Fruit fly (Drosophila melanogaster): ENCODE data around the gene CG33333.

The CG33333 gene

DNA sequence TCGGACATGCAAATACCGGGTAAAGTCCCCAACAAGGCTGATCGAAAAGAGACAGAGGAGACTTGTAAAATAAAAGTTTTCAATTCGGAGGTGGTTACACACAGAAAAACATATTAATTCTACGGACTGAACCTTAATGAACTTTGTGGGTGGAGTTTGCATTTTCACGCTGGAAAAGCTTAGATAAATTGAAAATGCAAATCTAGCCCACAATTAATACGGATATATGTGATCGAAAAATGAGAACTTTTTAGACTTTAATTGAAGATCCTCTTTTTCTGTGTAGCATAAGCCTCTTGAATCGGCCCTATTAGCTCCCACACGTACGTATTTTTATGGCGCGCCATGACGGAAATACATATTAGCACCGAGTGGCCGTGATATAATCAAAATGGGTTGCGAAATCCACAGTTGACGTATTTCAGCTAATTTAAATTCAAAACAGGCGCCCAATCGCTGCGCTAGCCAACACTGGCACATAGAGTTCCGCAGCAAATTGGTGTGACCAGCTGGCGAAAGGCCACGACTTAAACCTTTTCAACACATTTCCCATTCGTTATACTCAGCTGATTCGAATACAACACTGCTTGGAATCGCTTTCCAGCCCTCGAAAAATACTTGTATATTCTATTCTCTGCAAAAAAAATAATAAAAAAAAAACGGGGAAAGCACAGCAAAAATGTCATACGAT lies 31.8 kb upstream of the CG33333 start (continued):
- TF ChIP-seq Blimp-1 (GFP tag; optimal IDR thresholded peaks at IDR 0.05) (peak; percentile 21), CG18599 (GFP tag; optimal IDR thresholded peaks at IDR 0.05) (peak; percentile 67), schlank (tag; optimal IDR thresholded peaks at IDR 0.05) (peak; percentile 5), Rfx (GFP tag; IDR thresholded peaks at IDR 0.05) (peak; percentile 70), zfh2 (GFP tag; optimal IDR thresholded peaks at IDR 0.05) (peak; percentile 61), CG7271 (tag; optimal IDR thresholded peaks at IDR 0.05) (no peak), stwl (tag; optimal IDR thresholded peaks at IDR 0.05) (peak; percentile 97), tgo (GFP tag; IDR thresholded peaks at IDR 0.05) (peak; percentile 71; the same call in 2 of the 3 replicates), nom (GFP tag; optimal IDR thresholded peaks at IDR 0.05) (peak; percentile 47), CG15696 (tag; optimal IDR thresholded peaks at IDR 0.05) (peak; percentile 0), CG16813 (GFP tag; IDR thresholded peaks at IDR 0.05; ENCODE audit: partially characterized antibody) (peak; percentile 8; the same call in 1 of the 3 replicates), CG10654 (GFP tag; optimal IDR thresholded peaks at IDR 0.05) (peak; percentile 10), run (tag; optimal IDR thresholded peaks at IDR 0.05) (no peak), pzg (GFP tag; optimal IDR thresholded peaks at IDR 0.05) (peak; percentile 96), usp (GFP tag; optimal IDR thresholded peaks at IDR 0.05) (no peak), wor (GFP tag; IDR thresholded peaks at IDR 0.05) (no peak), CG10565 (GFP tag; optimal IDR thresholded peaks at IDR 0.05) (no peak), CG12391 (tag; optimal IDR thresholded peaks at IDR 0.05) (peak; percentile 56), tio (GFP tag; optimal IDR thresholded peaks at IDR 0.05) (peak; percentile 51), CG4328 (GFP tag; optimal IDR thresholded peaks at IDR 0.05) (no peak), crc (GFP tag; optimal IDR thresholded peaks at IDR 0.05) (peak; percentile 38), odd (GFP tag; optimal IDR thresholded peaks at IDR 0.05) (peak; percentile 56), CG13296 (GFP tag; optimal IDR thresholded peaks at IDR 0.05) (peak; percentile 50), Scr (GFP tag; IDR thresholded peaks at IDR 0.05; ENCODE audit: partially characterized antibody) (peak; percentile 30), lilli (GFP tag; optimal IDR thresholded peaks at IDR 0.05) (peak; percentile 69), CG15479 (GFP tag; optimal IDR thresholded peaks at IDR 0.05) (no peak), rib (GFP tag; IDR thresholded peaks at IDR 0.05) (0 out of 2 replicates have a peak, but pooled peaks have one; percentile 49), Meics (GFP tag; optimal IDR thresholded peaks at IDR 0.05) (peak; percentile 68), dmrt99B (tag; optimal IDR thresholded peaks at IDR 0.05) (peak; percentile 61), CG18619 (GFP tag; optimal IDR thresholded peaks at IDR 0.05) (no peak), vvl (GFP tag; IDR thresholded peaks at IDR 0.05) (peak; percentile 91), Dbx (GFP tag; IDR thresholded peaks at IDR 0.05) (peak; percentile 79), eyg (GFP tag; optimal IDR thresholded peaks at IDR 0.05) (no peak), Ptx1 (GFP tag; IDR thresholded peaks at IDR 0.05) (peak; percentile 58; the same call in 1 of the 2 replicates), gsb-n (tag; optimal IDR thresholded peaks at IDR 0.05) (peak; percentile 95), insv (GFP tag; optimal IDR thresholded peaks at IDR 0.05) (peak in 1 of 2 experiments; percentile 36), al (GFP tag; IDR thresholded peaks at IDR 0.05) (no peak), ATbp (GFP tag; optimal IDR thresholded peaks at IDR 0.05) (no peak), Hsf (GFP tag; optimal IDR thresholded peaks at IDR 0.05) (peak; percentile 52), scrt (GFP tag; optimal IDR thresholded peaks at IDR 0.05) (peak; percentile 34), CG13894 (tag; optimal IDR thresholded peaks at IDR 0.05) (peak; percentile 73), NC2β (GFP tag; optimal IDR thresholded peaks at IDR 0.05) (peak; percentile 31), seq (GFP tag; IDR thresholded peaks at IDR 0.05) (peak; percentile 68), HHEX (GFP tag; optimal IDR thresholded peaks at IDR 0.05) (peak; percentile 23), Hr51 (GFP tag; optimal IDR thresholded peaks at IDR 0.05) (peak; percentile 65 to 72), Nf-YC (tag; optimal IDR thresholded peaks at IDR 0.05) (peak; percentile 24), cad (GFP tag; optimal IDR thresholded peaks at IDR 0.05) (no peak), Hr3 (GFP tag; optimal IDR thresholded peaks at IDR 0.05) (peak; percentile 2)

Data from whole organism, embryonic.